Fruit fly (Drosophila melanogaster) S2 (cell line): ENCODE results near the gene Ctr1A.

ENCODE experiments used
- CG8478 ChIP-seq: fragments of >200 bp; optimal IDR thresholded peaks from 2 replicates; lab custom pipeline; 2018
- CTCF ChIP-seq, 2 experiments: fragments of >200 bp; optimal IDR thresholded peaks; 2 replicates each; lab custom pipeline; 2018

dm6 chrX:6710258-6710657 lies 48.8 kb downstream of the Ctr1A start:
- TF ChIP-seq CG8478 (lab: Kevin White, UChicago), result no peak
- TF ChIP-seq CTCF (optimal IDR thresholded peaks at IDR 0.05; lab: Kevin White, UChicago), result no peak
